Worm (Caenorhabditis elegans) whole organism, early embryonic: ENCODE data around the gene H04M03.12.

Experiments used
- B0310.2 ChIP-seq: sonication (generic microtip); optimal IDR thresholded peaks from 2 replicates; lab custom pipeline; 2016; ENCODE audit warnings: mild to moderate bottlenecking, missing genetic modification characterization, missing compliant biosample characterization
- F13C5.2 ChIP-seq: sonication (generic microtip); optimal IDR thresholded peaks from 2 replicates; lab custom pipeline; 2017; ENCODE audit warnings: mild to moderate bottlenecking, missing genetic modification characterization, inconsistent platforms, missing compliant biosample characterization
- aly-1 ChIP-seq: sonication (generic microtip); optimal IDR thresholded peaks from 2 replicates; lab custom pipeline; 2016; ENCODE audit warnings: missing genetic modification characterization, missing compliant biosample characterization
- ama-1 ChIP-seq: fragments of 150-350 bp; optimal IDR thresholded peaks from 2 replicates; lab custom pipeline; 2014
- ceh-13 ChIP-seq: fragments of 200-800 bp; sonication (Bioruptor generic); optimal IDR thresholded peaks from 2 replicates; lab custom pipeline; 2018; ENCODE audit warnings: mild to moderate bottlenecking, missing genetic modification characterization, missing compliant biosample characterization
- ceh-36 ChIP-seq: sonication (generic microtip); optimal IDR thresholded peaks from 2 replicates; lab custom pipeline; 2016; ENCODE audit warnings: missing genetic modification characterization, inconsistent platforms, missing compliant biosample characterization
- hmbx-1 ChIP-seq: sonication (generic microtip); optimal IDR thresholded peaks from 2 replicates; lab custom pipeline; 2016; ENCODE audit warnings: mild to moderate bottlenecking, missing genetic modification characterization, missing compliant biosample characterization
- hmg-4 ChIP-seq: fragments of 200-800 bp; sonication (Bioruptor generic); optimal IDR thresholded peaks from 2 replicates; lab custom pipeline; 2018; ENCODE audit warnings: mild to moderate bottlenecking, missing genetic modification characterization, missing compliant biosample characterization
- hnd-1 ChIP-seq: sonication (generic microtip); optimal IDR thresholded peaks from 2 replicates; lab custom pipeline; 2016; ENCODE audit warnings: missing genetic modification characterization, missing compliant biosample characterization
- pes-1 ChIP-seq: fragments of 200-800 bp; sonication (Bioruptor generic); IDR thresholded peaks from 2 replicates; pipeline ENCODE4 v1.3.6; 2022; ENCODE audit warnings: missing genetic modification reagents, missing genetic modification characterization, missing compliant biosample characterization
- scrt-1 ChIP-seq: fragments of 200-800 bp; sonication (Bioruptor generic); IDR thresholded peaks from 2 replicates; pipeline ENCODE4 v1.3.6; 2022; ENCODE audit warnings: missing genetic modification characterization, missing compliant biosample characterization
- tbx-37 ChIP-seq: fragments of 200-800 bp; sonication (Bioruptor generic); conservative IDR thresholded peaks from 2 replicates; pipeline ENCODE4 v1.3.6; 2022; ENCODE audit warnings: missing genetic modification reagents, missing genetic modification characterization, missing compliant biosample characterization

DNA sequence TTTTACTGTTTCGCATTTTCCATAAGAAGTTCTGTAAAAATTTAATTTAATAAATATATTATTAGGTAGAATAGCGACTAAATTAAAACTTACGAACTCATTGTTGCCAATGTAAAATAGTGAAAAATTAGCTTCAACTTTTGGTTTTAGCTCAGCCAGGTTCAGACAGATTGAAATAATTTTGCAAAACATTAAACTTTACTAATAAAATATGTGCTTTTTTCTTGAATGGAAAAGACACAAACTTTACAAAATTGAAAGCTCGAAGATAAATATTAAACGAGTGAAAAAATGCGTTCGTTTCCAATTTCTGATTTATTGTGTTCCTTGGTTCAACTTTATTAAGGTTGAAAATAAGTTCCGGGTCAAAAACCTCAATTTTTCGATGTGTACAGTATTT, 23.3 kb downstream of the H04M03.12 start, which contains the start of gene srv-22:
- TF ChIP-seq hmg-4 (GFP tag; lab: Kevin White, UChicago) (no peak), ama-1 (lab: Kevin White, UChicago) (no peak), scrt-1 (GFP tag; lab: Robert Waterston, UW) (no peak), tbx-37 (GFP tag; lab: Robert Waterston, UW) (no peak), ceh-13 (GFP tag; lab: Kevin White, UChicago) (no peak), pes-1 (no peak), hmbx-1 (tag; lab: Kevin White, UChicago) (no peak), aly-1 (tag; lab: Kevin White, UChicago) (no peak), F13C5.2 (no peak), ceh-36 (tag; lab: Kevin White, UChicago) (no peak), hnd-1 (tag; lab: Kevin White, UChicago) (no peak), B0310.2 (tag; lab: Kevin White, UChicago) (no peak)
